Worm (Caenorhabditis elegans) whole organism, late embryonic: ENCODE data around the gene M01H9.3.

Experiments
- ceh-6 ChIP-seq: fragments of 200-800 bp; sonication (Bioruptor generic); optimal IDR thresholded peaks from 2 replicates; lab custom pipeline; 2018; ENCODE audit warnings: mild to moderate bottlenecking, missing genetic modification characterization, missing compliant biosample characterization
- eyg-1 ChIP-seq: sonication (generic microtip); optimal IDR thresholded peaks from 2 replicates; lab custom pipeline; 2016; ENCODE audit warnings: missing genotype, missing genetic modification characterization, missing compliant biosample characterization
- hlh-6 ChIP-seq: sonication (generic microtip); optimal IDR thresholded peaks from 2 replicates; lab custom pipeline; 2016; ENCODE audit warnings: missing genotype, missing genetic modification characterization, missing compliant biosample characterization
- lim-6 ChIP-seq: sonication (generic microtip); optimal IDR thresholded peaks from 2 replicates; lab custom pipeline; 2016; ENCODE audit warnings: missing genetic modification characterization, missing compliant biosample characterization
- nfya-1 ChIP-seq: sonication (generic microtip); optimal IDR thresholded peaks from 2 replicates; lab custom pipeline; 2017; ENCODE audit warnings: missing genetic modification characterization, mild to moderate bottlenecking, missing compliant biosample characterization, antibody characterized with exemption, moderate library complexity
- pag-3 ChIP-seq: sonication (generic microtip); optimal IDR thresholded peaks from 2 replicates; lab custom pipeline; 2016; ENCODE audit warnings: missing compliant biosample characterization, missing genetic modification characterization, borderline replicate concordance
- pha-4 ChIP-seq: fragments of 150-350 bp; optimal IDR thresholded peaks from 2 replicates; lab custom pipeline; 2018; ENCODE audit warnings: missing biosample characterization, missing genetic modification reagents, missing genetic modification characterization
- sox-4 ChIP-seq: sonication (generic microtip); optimal IDR thresholded peaks from 2 replicates; lab custom pipeline; 2017; ENCODE audit warnings: mild to moderate bottlenecking, missing genetic modification characterization, inconsistent platforms, missing compliant biosample characterization
- unc-3 ChIP-seq, 2 experiments: fragments of 200-800 bp in 1 of 2; sonication (Bioruptor generic) in 1 of 2; sonication (generic microtip) in 1 of 2; conservative IDR thresholded peaks in 1 of 2; optimal IDR thresholded peaks in 1 of 2; 2 replicates each; pipeline versions ENCODE4 v1.3.6 to Lab custom; 2016 to 2022; ENCODE audit warnings: missing compliant biosample characterization in 2 of 2, missing genetic modification characterization in 2 of 2, missing genetic modification reagents in 1 of 2

DNA sequence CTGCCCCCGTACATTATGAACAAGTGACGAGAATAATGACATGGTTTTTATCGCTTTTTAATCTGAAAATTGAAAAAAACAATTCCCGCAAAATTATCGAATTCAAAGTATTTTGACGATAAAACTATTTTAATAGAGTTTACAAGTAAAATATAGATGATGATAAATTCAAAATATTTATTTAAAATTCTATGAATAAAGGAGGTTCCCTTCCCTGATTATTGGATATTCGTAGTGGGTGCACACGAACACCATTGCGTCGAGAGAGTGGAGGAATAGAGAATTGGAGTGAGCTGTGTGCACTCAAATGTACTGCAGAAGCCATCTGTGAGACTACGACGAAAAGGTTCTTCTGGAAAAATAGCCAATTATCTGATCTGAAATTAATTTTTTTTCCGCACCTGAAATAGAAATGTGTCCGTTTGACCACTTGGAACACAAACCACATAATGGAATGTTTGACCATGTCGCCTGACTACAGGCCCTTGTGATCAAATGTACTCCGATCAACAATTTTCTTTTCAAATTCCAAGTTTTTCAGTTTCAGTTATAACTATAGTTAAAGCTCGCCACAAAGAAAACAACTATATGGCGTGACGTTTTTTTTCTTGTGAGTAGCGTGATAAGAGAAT lies 34.5 kb upstream of the M01H9.3 start, which contains the start of the genes rfth-1 and ZK180.8:
- TF ChIP-seq lim-6 (tag; lab: Kevin White, UChicago) (no peak), ceh-6 (GFP tag; lab: Kevin White, UChicago) (no peak), hlh-6 (tag; lab: Kevin White, UChicago) (no peak), sox-4 (no peak), eyg-1 (tag; lab: Kevin White, UChicago) (no peak), pha-4 (tag; lab: Kevin White, UChicago) (no peak), unc-3 (GFP tag; conservative IDR thresholded peaks at IDR 0.05; lab: Robert Waterston, UW) (no peak), unc-3 (tag; optimal IDR thresholded peaks at IDR 0.05; lab: Kevin White, UChicago) (no peak), pag-3 (no peak), nfya-1 (tag; lab: Kevin White, UChicago) (no peak)
